Worm (Caenorhabditis elegans) whole organism, L1 larva: ENCODE results near the gene mlp-1.

ENCODE experiments used
- C04F5.9 ChIP-seq: sonication (generic microtip); optimal IDR thresholded peaks from 2 replicates; lab custom pipeline; 2016; ENCODE audit warnings: missing genetic modification characterization, missing compliant biosample characterization
- C16A3.4 ChIP-seq: fragments of 150-350 bp; optimal IDR thresholded peaks from 2 replicates; lab custom pipeline; 2014; ENCODE audit warnings: missing biosample characterization, missing genetic modification characterization
- Y116A8C.19 ChIP-seq: sonication (generic microtip); optimal IDR thresholded peaks from 2 replicates; lab custom pipeline; 2016; ENCODE audit warnings: missing compliant biosample characterization, missing genetic modification characterization, borderline replicate concordance
- ama-1 ChIP-seq: fragments of 150-350 bp; optimal IDR thresholded peaks from 2 replicates; lab custom pipeline; 2014
- blmp-1 ChIP-seq: fragments of 150-350 bp; optimal IDR thresholded peaks from 2 replicates; lab custom pipeline; 2014; ENCODE audit warnings: missing biosample characterization, missing genetic modification characterization
- ceh-63 ChIP-seq: fragments of 200-800 bp; sonication (Bioruptor generic); optimal IDR thresholded peaks from 2 replicates; lab custom pipeline; 2018; ENCODE audit warnings: mild to moderate bottlenecking, missing genetic modification characterization, missing compliant biosample characterization
- ceh-90 ChIP-seq: sonication (generic microtip); optimal IDR thresholded peaks from 2 replicates; lab custom pipeline; 2016; ENCODE audit warnings: missing genetic modification characterization, missing compliant biosample characterization
- ces-1 ChIP-seq: fragments of 150-350 bp; optimal IDR thresholded peaks from 2 replicates; lab custom pipeline; 2014; ENCODE audit warnings: missing biosample characterization, missing genetic modification reagents, missing genetic modification characterization
- dpl-1 ChIP-seq, 3 experiments: fragments of 150-350 bp in 2 of 3; sonication (generic microtip) in 1 of 3; optimal IDR thresholded peaks; 2 replicates each; lab custom pipeline; 2014 to 2017; ENCODE audit warnings: missing biosample characterization in 3 of 3, missing genetic modification characterization in 3 of 3, missing genetic modification reagents in 3 of 3
- efl-1 ChIP-seq, 4 experiments: fragments of 150-350 bp; optimal IDR thresholded peaks in 3 of 4; peaks in 1 of 4; 1 replicate in 1 of 4; 2 replicates in 3 of 4; lab custom pipeline; 2014; ENCODE audit warnings: missing biosample characterization in 2 of 4, missing genetic modification characterization in 2 of 4, missing genetic modification reagents in 2 of 4
- egl-13 ChIP-seq: sonication (generic microtip); optimal IDR thresholded peaks from 2 replicates; lab custom pipeline; 2016; ENCODE audit warnings: missing genotype, missing genetic modification reagents, missing genetic modification characterization, missing compliant biosample characterization
- egl-27 ChIP-seq, 2 experiments: fragments of 150-350 bp in 1 of 2; sonication (generic microtip); optimal IDR thresholded peaks; 3 replicates each; lab custom pipeline; 2017 to 2018; ENCODE audit warnings: missing biosample characterization in 2 of 2, missing genetic modification characterization in 2 of 2, missing genetic modification reagents in 2 of 2
- elt-2 ChIP-seq: sonication (generic microtip); optimal IDR thresholded peaks from 2 replicates; lab custom pipeline; 2016; ENCODE audit warnings: missing genetic modification characterization, mild to moderate bottlenecking, inconsistent platforms, missing compliant biosample characterization, missing genetic modification reagents
- elt-3 ChIP-seq, 6 experiments: fragments of 150-350 bp in 1 of 6; sonication (generic microtip); optimal IDR thresholded peaks; 2 replicates each; lab custom pipeline; 2017 to 2018; ENCODE audit warnings: missing biosample characterization in 6 of 6, missing genetic modification characterization in 6 of 6, inconsistent platforms in 1 of 6
- fkh-10 ChIP-seq: sonication (generic microtip); optimal IDR thresholded peaks from 2 replicates; lab custom pipeline; 2017; ENCODE audit warnings: missing biosample characterization, missing genetic modification reagents, missing genetic modification characterization
- fkh-8 ChIP-seq: sonication (generic microtip); optimal IDR thresholded peaks from 2 replicates; lab custom pipeline; 2016; ENCODE audit warnings: mild to moderate bottlenecking, missing genetic modification characterization, missing compliant biosample characterization
- grh-1 ChIP-seq: fragments of 200-800 bp; sonication (Bioruptor generic); IDR thresholded peaks from 2 replicates; pipeline ENCODE4 v1.3.6; 2022; ENCODE audit warnings: missing genetic modification reagents, missing genetic modification characterization, missing compliant biosample characterization
- hlh-4 ChIP-seq: sonication (generic microtip); optimal IDR thresholded peaks from 2 replicates; lab custom pipeline; 2016; ENCODE audit warnings: mild to moderate bottlenecking, missing genetic modification characterization, missing compliant biosample characterization
- hpl-2 ChIP-seq: fragments of 150-350 bp; optimal IDR thresholded peaks from 2 replicates; lab custom pipeline; 2014; ENCODE audit warnings: missing biosample characterization, missing genetic modification reagents, missing genetic modification characterization
- jun-1 ChIP-seq: fragments of 150-350 bp; optimal IDR thresholded peaks from 2 replicates; lab custom pipeline; 2014; ENCODE audit warnings: missing biosample characterization, missing genetic modification reagents, missing genetic modification characterization
- lin-13 ChIP-seq: fragments of 150-350 bp; optimal IDR thresholded peaks from 2 replicates; lab custom pipeline; 2014; ENCODE audit warnings: missing biosample characterization, missing genetic modification reagents, missing genetic modification characterization
- lin-14 ChIP-seq: fragments of 200-800 bp; sonication (Bioruptor generic); optimal IDR thresholded peaks from 2 replicates; lab custom pipeline; 2018; ENCODE audit warnings: mild to moderate bottlenecking, missing genetic modification characterization, moderate library complexity, missing compliant biosample characterization
- lin-39 ChIP-seq: fragments of 150-350 bp; optimal IDR thresholded peaks from 2 replicates; lab custom pipeline; 2014; ENCODE audit warnings: missing biosample characterization, missing genetic modification reagents, missing genetic modification characterization
- lir-3 ChIP-seq: sonication (generic microtip); optimal IDR thresholded peaks from 2 replicates; lab custom pipeline; 2016; ENCODE audit warnings: mild to moderate bottlenecking, missing genetic modification characterization, moderate library complexity, missing compliant biosample characterization; ENCODE audit not compliant: poor library complexity
- mdl-1 ChIP-seq, 2 experiments: fragments of 150-350 bp; optimal IDR thresholded peaks; 2 replicates each; lab custom pipeline; 2014 to 2017; ENCODE audit warnings: missing biosample characterization in 2 of 2, missing genetic modification characterization in 2 of 2, inconsistent platforms in 1 of 2
- nhr-12 ChIP-seq: sonication (generic microtip); optimal IDR thresholded peaks from 2 replicates; lab custom pipeline; 2017; ENCODE audit warnings: missing biosample characterization, missing genetic modification characterization
- nhr-20 ChIP-seq: sonication (generic microtip); optimal IDR thresholded peaks from 2 replicates; lab custom pipeline; 2016; ENCODE audit warnings: mild to moderate bottlenecking, missing genetic modification characterization, missing compliant biosample characterization
- nhr-237 ChIP-seq: fragments of 150-350 bp; optimal IDR thresholded peaks from 2 replicates; lab custom pipeline; 2014; ENCODE audit warnings: missing biosample characterization, missing genetic modification characterization
- nhr-28 ChIP-seq: fragments of 150-350 bp; optimal IDR thresholded peaks from 2 replicates; lab custom pipeline; 2014; ENCODE audit warnings: missing biosample characterization, missing genetic modification characterization
- nhr-47 ChIP-seq: sonication (generic microtip); optimal IDR thresholded peaks from 2 replicates; lab custom pipeline; 2016; ENCODE audit warnings: mild to moderate bottlenecking, missing genetic modification characterization, moderate library complexity, missing compliant biosample characterization
- nhr-71 ChIP-seq: sonication (generic microtip); optimal IDR thresholded peaks from 2 replicates; lab custom pipeline; 2016; ENCODE audit warnings: mild to moderate bottlenecking, missing genetic modification characterization, moderate library complexity, missing compliant biosample characterization
- nhr-76 ChIP-seq: sonication (generic microtip); optimal IDR thresholded peaks from 2 replicates; lab custom pipeline; 2017; ENCODE audit warnings: missing biosample characterization, missing genetic modification characterization
- nhr-77 ChIP-seq: fragments of 150-350 bp; optimal IDR thresholded peaks from 2 replicates; lab custom pipeline; 2014; ENCODE audit warnings: missing biosample characterization, missing genetic modification characterization
- nhr-84 ChIP-seq: sonication (generic microtip); optimal IDR thresholded peaks from 2 replicates; lab custom pipeline; 2017; ENCODE audit warnings: missing biosample characterization, missing genetic modification characterization
- nhr-85 ChIP-seq: sonication (generic microtip); peaks from one replicate; lab custom pipeline; 2016; ENCODE audit warnings: missing genetic modification characterization, inconsistent platforms, missing compliant biosample characterization
- nhr-90 ChIP-seq: sonication (generic microtip); optimal IDR thresholded peaks from 2 replicates; lab custom pipeline; 2016; ENCODE audit warnings: mild to moderate bottlenecking, missing genetic modification characterization, missing compliant biosample characterization; ENCODE audit not compliant: poor library complexity
- pqm-1 ChIP-seq: sonication (generic microtip); optimal IDR thresholded peaks from 3 replicates; lab custom pipeline; 2017; ENCODE audit warnings: missing biosample characterization, missing genetic modification characterization
- rnt-1 ChIP-seq: sonication (generic microtip); optimal IDR thresholded peaks from 2 replicates; lab custom pipeline; 2016; ENCODE audit warnings: mild to moderate bottlenecking, missing genetic modification characterization, moderate library complexity, missing compliant biosample characterization
- skn-1 ChIP-seq: fragments of 150-350 bp; optimal IDR thresholded peaks from 2 replicates; lab custom pipeline; 2014; ENCODE audit warnings: missing biosample characterization, missing genetic modification characterization
- sox-4 ChIP-seq: sonication (generic microtip); optimal IDR thresholded peaks from 2 replicates; lab custom pipeline; 2016; ENCODE audit warnings: missing genetic modification characterization, missing compliant biosample characterization
- sptf-1 ChIP-seq: fragments of 150-350 bp; optimal IDR thresholded peaks from 2 replicates; lab custom pipeline; 2014; ENCODE audit warnings: missing biosample characterization, missing genetic modification characterization
- sup-37 ChIP-seq: fragments of 200-800 bp; sonication (Bioruptor generic); optimal IDR thresholded peaks from 2 replicates; lab custom pipeline; 2018; ENCODE audit warnings: mild to moderate bottlenecking, missing genetic modification characterization, missing compliant biosample characterization
- swsn-7 ChIP-seq: sonication (generic microtip); optimal IDR thresholded peaks from 2 replicates; lab custom pipeline; 2016; ENCODE audit warnings: missing genetic modification characterization, missing compliant biosample characterization
- tbx-2 ChIP-seq: sonication (generic microtip); optimal IDR thresholded peaks from 2 replicates; lab custom pipeline; 2016; ENCODE audit warnings: missing genetic modification characterization, missing compliant biosample characterization
- unc-30 ChIP-seq: sonication (generic microtip); optimal IDR thresholded peaks from 2 replicates; lab custom pipeline; 2017; ENCODE audit warnings: missing biosample characterization, missing genetic modification characterization
- unc-62 ChIP-seq: fragments of 150-350 bp; optimal IDR thresholded peaks from 2 replicates; lab custom pipeline; 2014; ENCODE audit warnings: missing biosample characterization, missing genetic modification reagents, missing genetic modification characterization
- unc-98 ChIP-seq: fragments of 200-800 bp; sonication (Bioruptor generic); IDR thresholded peaks from 2 replicates; pipeline ENCODE4 v1.3.6; 2022; ENCODE audit warnings: missing genetic modification characterization, missing compliant biosample characterization
- vab-15 ChIP-seq: sonication (generic microtip); optimal IDR thresholded peaks from 2 replicates; lab custom pipeline; 2017; ENCODE audit warnings: missing genotype, mild to moderate bottlenecking, missing genetic modification characterization, missing compliant biosample characterization
- zag-1 ChIP-seq: fragments of 150-350 bp; optimal IDR thresholded peaks from 2 replicates; lab custom pipeline; 2014; ENCODE audit warnings: missing biosample characterization, missing genetic modification characterization
- zip-4 ChIP-seq: fragments of 200-800 bp; sonication (Bioruptor generic); optimal IDR thresholded peaks from 2 replicates; lab custom pipeline; 2018; ENCODE audit warnings: mild to moderate bottlenecking, missing genetic modification characterization, moderate library complexity, missing compliant biosample characterization
- ztf-4 ChIP-seq: fragments of 150-350 bp; optimal IDR thresholded peaks from 2 replicates; lab custom pipeline; 2014; ENCODE audit warnings: missing biosample characterization, missing genetic modification characterization

The mlp-1 gene

ce11 chrIII:5925724-5926123, 49.1 kb downstream of the mlp-1 start, which contains the start of the genes dnc-2 and bcl-7 (continued):
- peak; percentile 76 for TF ChIP-seq zip-4 (GFP tag; lab: Kevin White, UChicago)
- TF ChIP-seq zag-1 (tag; lab: Kevin White, UChicago): no peak
- no peak for TF ChIP-seq vab-15 (tag; lab: Kevin White, UChicago)
- no peak for TF ChIP-seq ama-1
- peak; percentile 51 for TF ChIP-seq blmp-1
- TF ChIP-seq jun-1 (tag; lab: Kevin White, UChicago): peak; percentile 16
- TF ChIP-seq grh-1: no peak
- peak; percentile 16 for TF ChIP-seq elt-2
- no peak for TF ChIP-seq nhr-84 (tag; lab: Kevin White, UChicago)
- no peak for TF ChIP-seq nhr-85 (tag; lab: Kevin White, UChicago)
- peak; percentile 38 for TF ChIP-seq tbx-2 (tag; lab: Kevin White, UChicago)
- TF ChIP-seq ztf-4 (tag; lab: Kevin White, UChicago): no peak
- peak; percentile 70 to 79 for TF ChIP-seq efl-1 (optimal IDR thresholded peaks at IDR 0.05; lab: Kevin White, UChicago)
- TF ChIP-seq efl-1 (GFP tag; optimal IDR thresholded peaks at IDR 0.05 in 1 of 2; lab: Kevin White, UChicago): peak; percentile 66 to 92
- no peak for TF ChIP-seq nhr-12 (tag; lab: Kevin White, UChicago)
- peak; percentile 31 for TF ChIP-seq nhr-90 (tag; lab: Kevin White, UChicago)
- TF ChIP-seq nhr-71: peak; percentile 69
- TF ChIP-seq dpl-1 (GFP tag; optimal IDR thresholded peaks at IDR 0.05; lab: Kevin White, UChicago): peak; percentile 29 to 71 (median 53)
- no peak for TF ChIP-seq ceh-63 (GFP tag; lab: Kevin White, UChicago)
- TF ChIP-seq rnt-1: peak; percentile 66
- peak; percentile 2 for TF ChIP-seq C04F5.9
- no peak for TF ChIP-seq ceh-90 (tag; lab: Kevin White, UChicago)
- TF ChIP-seq hlh-4: no peak
- TF ChIP-seq nhr-237 (tag; lab: Kevin White, UChicago): no peak
- peak; percentile 65 for TF ChIP-seq nhr-20 (tag; lab: Kevin White, UChicago)
- no peak for TF ChIP-seq sptf-1 (tag; lab: Kevin White, UChicago)
- no peak for TF ChIP-seq nhr-76 (tag; lab: Kevin White, UChicago)
- peak; percentile 8 for TF ChIP-seq lin-13 (GFP tag; lab: Kevin White, UChicago)
- TF ChIP-seq Y116A8C.19 (tag; lab: Kevin White, UChicago): no peak
- TF ChIP-seq C16A3.4 (tag; lab: Kevin White, UChicago): peak; percentile 29
- TF ChIP-seq mdl-1 (tag; optimal IDR thresholded peaks at IDR 0.05; lab: Kevin White, UChicago): peak in 1 of 2 experiments; percentile 21
- no peak for TF ChIP-seq unc-62 (GFP tag; lab: Kevin White, UChicago)
- no peak for TF ChIP-seq hpl-2 (GFP tag; lab: Kevin White, UChicago)
- TF ChIP-seq egl-27 (tag; optimal IDR thresholded peaks at IDR 0.05; lab: Kevin White, UChicago): no peak
- TF ChIP-seq fkh-8 (tag; lab: Kevin White, UChicago): no peak
- TF ChIP-seq nhr-77: no peak
- no peak for TF ChIP-seq unc-30 (tag; lab: Kevin White, UChicago)
- TF ChIP-seq lir-3 (tag; lab: Kevin White, UChicago): peak; percentile 11

ce11 chrIII:5922236-5922635, 52.6 kb downstream of the mlp-1 start:
- no peak for TF ChIP-seq pqm-1
- TF ChIP-seq egl-13 (tag; lab: Kevin White, UChicago): no peak
- TF ChIP-seq lin-14: peak; percentile 59
- no peak for TF ChIP-seq nhr-12 (tag; lab: Kevin White, UChicago)
- no peak for TF ChIP-seq efl-1 (optimal IDR thresholded peaks at IDR 0.05; lab: Kevin White, UChicago)
- TF ChIP-seq efl-1 (GFP tag; optimal IDR thresholded peaks at IDR 0.05 in 1 of 2; lab: Kevin White, UChicago): peak in 1 of 2 experiments; percentile 91
- no peak for TF ChIP-seq nhr-237 (tag; lab: Kevin White, UChicago)
- no peak for TF ChIP-seq nhr-47 (tag; lab: Kevin White, UChicago)
- TF ChIP-seq ceh-90 (tag; lab: Kevin White, UChicago): no peak
- TF ChIP-seq zip-4 (GFP tag; lab: Kevin White, UChicago): no peak
- TF ChIP-seq skn-1 (tag; lab: Kevin White, UChicago): no peak
- no peak for TF ChIP-seq fkh-10 (GFP tag; lab: Kevin White, UChicago)
- TF ChIP-seq sup-37 (GFP tag; lab: Kevin White, UChicago): no peak
- TF ChIP-seq grh-1: peak; percentile 90
- no peak for TF ChIP-seq nhr-28
- TF ChIP-seq elt-3 (tag; optimal IDR thresholded peaks at IDR 0.05; lab: Kevin White, UChicago): peak in 2 of 6 experiments; percentile 45 to 73
- TF ChIP-seq nhr-90 (tag; lab: Kevin White, UChicago): peak; percentile 65
- TF ChIP-seq ztf-4 (tag; lab: Kevin White, UChicago): no peak
- peak; percentile 78 for TF ChIP-seq nhr-20 (tag; lab: Kevin White, UChicago)
- TF ChIP-seq jun-1 (tag; lab: Kevin White, UChicago): no peak
- peak; percentile 89 for TF ChIP-seq nhr-85 (tag; lab: Kevin White, UChicago)
- no peak for TF ChIP-seq unc-98 (GFP tag; lab: Robert Waterston, UW)
- no peak for TF ChIP-seq swsn-7 (tag; lab: Kevin White, UChicago)
- TF ChIP-seq lin-39 (tag; lab: Kevin White, UChicago): no peak
- no peak for TF ChIP-seq sox-4 (tag; lab: Kevin White, UChicago)
- TF ChIP-seq unc-62 (GFP tag; lab: Kevin White, UChicago): no peak
- TF ChIP-seq ces-1 (GFP tag; lab: Kevin White, UChicago): no peak
